Worm (Caenorhabditis elegans) whole organism, L4/young adult: ENCODE results near the gene F44F4.10.

Experiments
- W03F9.2 ChIP-seq: fragments of 150-350 bp; optimal IDR thresholded peaks from 2 replicates; lab custom pipeline; 2014; ENCODE audit warnings: missing biosample characterization, missing genetic modification characterization
- him-1 ChIP-seq: sonication (generic microtip); optimal IDR thresholded peaks from 2 replicates; lab custom pipeline; 2016; ENCODE audit warnings: missing genotype, missing genetic modification reagents, missing genetic modification characterization, missing compliant biosample characterization

ce11 chrII:10933948-10934722, 17.1 kb upstream of the F44F4.10 start:
- TF ChIP-seq him-1 (tag; lab: Kevin White, UChicago) (no peak), W03F9.2 (tag; lab: Kevin White, UChicago) (no peak)
